Worm (Caenorhabditis elegans): ENCODE data around the gene srh-243.

The srh-243 gene

ce11 chrV:2855473-2855872 is 14.8 kb upstream of the srh-243 start, which contains the start of gene srj-57:
Gene srj-57 (minus strand): TSS chrV:2855573.
- TF ChIP-seq T22C8.4 (GFP tag; IDR thresholded peaks at IDR 0.05) (no peak), ref-1 (GFP tag; conservative IDR thresholded peaks at IDR 0.05) (no peak), ztf-23 (GFP tag; IDR thresholded peaks at IDR 0.05) (no peak), ztf-29 (GFP tag; IDR thresholded peaks at IDR 0.05) (no peak), klf-2 (GFP tag; conservative IDR thresholded peaks at IDR 0.05) (no peak), flt-1 (GFP tag; IDR thresholded peaks at IDR 0.05) (no peak), tab-1 (GFP tag; IDR thresholded peaks at IDR 0.05) (no peak), cog-1 (tag; optimal IDR thresholded peaks at IDR 0.05) (no peak), med-1 (GFP tag; optimal IDR thresholded peaks at IDR 0.05; ENCODE audit: insufficient read depth) (no peak)

ce11 chrV:2857842-2858241 is 12.4 kb upstream of the srh-243 start, which contains the start of gene srj-55:
Gene srj-55 (minus strand): TSS chrV:2857942.
- TF ChIP-seq ref-1 (GFP tag; conservative IDR thresholded peaks at IDR 0.05) = no peak
- TF ChIP-seq klf-2 (GFP tag; conservative IDR thresholded peaks at IDR 0.05) = no peak
- TF ChIP-seq tab-1 (GFP tag; IDR thresholded peaks at IDR 0.05) = no peak
- TF ChIP-seq flt-1 (GFP tag; IDR thresholded peaks at IDR 0.05) = no peak
- TF ChIP-seq ztf-23 (GFP tag; IDR thresholded peaks at IDR 0.05) = no peak
- TF ChIP-seq T22C8.4 (GFP tag; IDR thresholded peaks at IDR 0.05) = no peak
- no peak for TF ChIP-seq cog-1 (tag; optimal IDR thresholded peaks at IDR 0.05)
- TF ChIP-seq med-1 (GFP tag; optimal IDR thresholded peaks at IDR 0.05; ENCODE audit: insufficient read depth) = no peak
- TF ChIP-seq ztf-29 (GFP tag; IDR thresholded peaks at IDR 0.05) = no peak

DNA sequence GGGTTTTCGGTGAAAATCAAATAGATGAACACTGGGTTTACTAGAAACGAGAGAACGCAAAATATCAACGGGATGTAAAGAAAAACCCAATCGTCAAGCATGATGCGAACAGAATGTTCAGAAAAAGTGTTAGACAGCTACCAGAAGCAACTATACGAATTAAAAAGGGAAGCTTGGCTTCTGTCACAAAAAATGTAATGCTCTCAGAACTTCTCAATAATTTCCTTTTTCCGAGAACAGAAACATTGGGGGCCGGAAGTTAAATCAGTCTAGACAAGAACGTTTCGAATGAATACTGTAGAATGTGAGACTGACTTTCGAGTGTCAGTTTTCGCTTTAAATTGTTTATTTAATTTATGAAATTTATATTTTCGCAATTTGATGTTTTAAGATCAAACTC is 10.5 kb upstream of the srh-243 start, which contains the start of gene srj-54:
srj-54 (minus strand) TSS at position 101 of the 400 bp plus-strand sequence.
- TF ChIP-seq ztf-23 (GFP tag; IDR thresholded peaks at IDR 0.05) (no peak), tab-1 (GFP tag; IDR thresholded peaks at IDR 0.05) (no peak), T22C8.4 (GFP tag; IDR thresholded peaks at IDR 0.05) (no peak), flt-1 (GFP tag; IDR thresholded peaks at IDR 0.05) (no peak), ref-1 (GFP tag; conservative IDR thresholded peaks at IDR 0.05) (no peak), klf-2 (GFP tag; conservative IDR thresholded peaks at IDR 0.05) (no peak), cog-1 (tag; optimal IDR thresholded peaks at IDR 0.05) (no peak), med-1 (GFP tag; optimal IDR thresholded peaks at IDR 0.05; ENCODE audit: insufficient read depth) (no peak), ztf-29 (GFP tag; IDR thresholded peaks at IDR 0.05) (no peak)

DNA sequence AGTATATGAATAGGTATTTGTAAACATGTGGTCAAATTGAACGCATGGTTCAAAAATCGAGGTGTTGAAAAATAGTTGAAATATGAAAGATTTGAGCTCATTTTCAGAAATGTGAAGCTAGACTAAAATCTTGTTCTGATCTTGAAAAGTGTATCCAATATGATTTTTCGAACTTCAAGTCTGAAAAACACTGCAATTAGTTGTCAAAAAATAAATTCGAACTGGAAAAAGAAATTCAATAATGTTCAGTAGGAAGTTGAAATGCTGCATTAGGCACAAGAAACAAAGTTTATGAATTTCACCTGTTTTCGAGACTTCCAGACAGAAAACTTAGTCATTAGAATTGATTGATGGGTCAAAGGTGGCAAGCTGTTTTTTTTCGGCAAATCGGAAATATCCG is 8.7 kb upstream of the srh-243 start, which contains the start of gene srh-270:
srh-270 (minus strand) TSS at position 101 of the 400 bp plus-strand sequence.
- TF ChIP-seq med-1 (GFP tag; optimal IDR thresholded peaks at IDR 0.05; ENCODE audit: insufficient read depth) (no peak), ztf-23 (GFP tag; IDR thresholded peaks at IDR 0.05) (no peak), klf-2 (GFP tag; conservative IDR thresholded peaks at IDR 0.05) (no peak), cog-1 (tag; optimal IDR thresholded peaks at IDR 0.05) (no peak), T22C8.4 (GFP tag; IDR thresholded peaks at IDR 0.05) (no peak), tab-1 (GFP tag; IDR thresholded peaks at IDR 0.05) (no peak), ztf-29 (GFP tag; IDR thresholded peaks at IDR 0.05) (no peak), flt-1 (GFP tag; IDR thresholded peaks at IDR 0.05) (no peak), ref-1 (GFP tag; conservative IDR thresholded peaks at IDR 0.05) (no peak)

DNA sequence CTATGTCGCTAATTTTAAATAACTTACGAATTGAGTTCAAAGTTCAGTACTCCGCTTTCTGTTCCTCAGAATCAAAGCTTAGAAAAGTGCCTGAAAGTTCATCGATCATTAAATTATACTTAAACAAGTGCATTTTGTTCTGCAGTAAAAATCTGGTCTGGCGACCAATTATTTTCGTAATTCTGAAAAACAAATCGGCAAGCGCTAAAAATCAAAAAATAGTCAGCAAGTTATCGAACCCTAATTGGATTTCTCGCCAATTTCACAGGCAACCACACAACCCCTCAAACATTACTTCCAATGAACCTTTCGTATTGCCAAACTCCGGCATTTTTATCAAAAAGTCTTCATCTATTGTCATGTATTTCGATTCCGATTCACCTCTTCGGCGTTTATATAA is 7.2 kb upstream of the srh-243 start, which contains the start of gene srh-272:
srh-272 (plus strand) TSS at position 301 of the 400 bp plus-strand sequence.
- TF ChIP-seq flt-1 (GFP tag; IDR thresholded peaks at IDR 0.05) = no peak
- no peak for TF ChIP-seq klf-2 (GFP tag; conservative IDR thresholded peaks at IDR 0.05)
- TF ChIP-seq T22C8.4 (GFP tag; IDR thresholded peaks at IDR 0.05) = no peak

DNA sequence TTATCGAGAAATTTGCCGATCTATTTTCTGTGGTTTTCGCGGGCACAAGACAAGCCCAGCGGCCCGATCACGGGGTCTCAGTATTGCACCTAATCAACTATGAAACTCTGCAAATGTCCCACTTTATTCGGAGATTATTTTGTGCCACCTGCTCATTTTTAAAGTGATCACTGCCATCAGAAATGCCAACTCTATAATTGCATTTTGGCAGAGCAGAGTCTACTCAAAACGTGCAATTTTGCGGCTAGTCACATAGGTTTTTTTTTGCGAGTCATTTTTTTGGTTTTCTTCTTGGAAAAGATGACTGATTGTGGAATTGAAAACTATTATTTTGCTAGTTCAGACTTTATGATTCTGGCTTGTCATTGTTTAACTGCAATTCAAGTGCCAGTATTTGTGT is 5.3 kb upstream of the srh-243 start, which contains the start of gene srh-240:
srh-240 (plus strand) TSS at position 301 of the 400 bp plus-strand sequence.
- TF ChIP-seq klf-2 (GFP tag; conservative IDR thresholded peaks at IDR 0.05) = no peak
- TF ChIP-seq T22C8.4 (GFP tag; IDR thresholded peaks at IDR 0.05) = no peak
- TF ChIP-seq ztf-23 (GFP tag; IDR thresholded peaks at IDR 0.05) = no peak
- TF ChIP-seq med-1 (GFP tag; optimal IDR thresholded peaks at IDR 0.05; ENCODE audit: insufficient read depth) = no peak
- TF ChIP-seq ztf-29 (GFP tag; IDR thresholded peaks at IDR 0.05) = no peak
- no peak for TF ChIP-seq tab-1 (GFP tag; IDR thresholded peaks at IDR 0.05)
- no peak for TF ChIP-seq cog-1 (tag; optimal IDR thresholded peaks at IDR 0.05)
- no peak for TF ChIP-seq ref-1 (GFP tag; conservative IDR thresholded peaks at IDR 0.05)
- TF ChIP-seq flt-1 (GFP tag; IDR thresholded peaks at IDR 0.05) = no peak

- TF ChIP-seq T22C8.4 (GFP tag; IDR thresholded peaks at IDR 0.05) (no peak), ref-1 (GFP tag; conservative IDR thresholded peaks at IDR 0.05) (no peak), flt-1 (GFP tag; IDR thresholded peaks at IDR 0.05) (no peak), klf-2 (GFP tag; conservative IDR thresholded peaks at IDR 0.05) (no peak), tab-1 (GFP tag; IDR thresholded peaks at IDR 0.05) (no peak), med-1 (GFP tag; optimal IDR thresholded peaks at IDR 0.05; ENCODE audit: insufficient read depth) (no peak), ztf-23 (GFP tag; IDR thresholded peaks at IDR 0.05) (no peak)
These were observed 724 bp upstream of the srh-243 start, which contains the start of gene srh-241 for ce11 chrV:2869503-2869902. Gene srh-241 (minus strand): TSS chrV:2869603.

ce11 chrV:2871754-2872504 is 1.7 kb downstream of the srh-243 start:
- TF ChIP-seq tab-1 (GFP tag; IDR thresholded peaks at IDR 0.05) = no peak
- TF ChIP-seq med-1 (GFP tag; optimal IDR thresholded peaks at IDR 0.05; ENCODE audit: insufficient read depth) = no peak
- no peak for TF ChIP-seq klf-2 (GFP tag; conservative IDR thresholded peaks at IDR 0.05)
- no peak for TF ChIP-seq ref-1 (GFP tag; conservative IDR thresholded peaks at IDR 0.05)
- TF ChIP-seq flt-1 (GFP tag; IDR thresholded peaks at IDR 0.05) = no peak
- TF ChIP-seq cog-1 (tag; optimal IDR thresholded peaks at IDR 0.05) = no peak
- no peak for TF ChIP-seq T22C8.4 (GFP tag; IDR thresholded peaks at IDR 0.05)
- TF ChIP-seq ztf-23 (GFP tag; IDR thresholded peaks at IDR 0.05) = no peak
- TF ChIP-seq ztf-29 (GFP tag; IDR thresholded peaks at IDR 0.05) = no peak

ce11 chrV:2872947-2873346 is 2.7 kb downstream of the srh-243 start:
- TF ChIP-seq T22C8.4 (GFP tag; IDR thresholded peaks at IDR 0.05) = no peak
- no peak for TF ChIP-seq tab-1 (GFP tag; IDR thresholded peaks at IDR 0.05)
- TF ChIP-seq klf-2 (GFP tag; conservative IDR thresholded peaks at IDR 0.05) = no peak
- TF ChIP-seq cog-1 (tag; optimal IDR thresholded peaks at IDR 0.05) = no peak
- no peak for TF ChIP-seq ztf-23 (GFP tag; IDR thresholded peaks at IDR 0.05)
- no peak for TF ChIP-seq ref-1 (GFP tag; conservative IDR thresholded peaks at IDR 0.05)
- no peak for TF ChIP-seq flt-1 (GFP tag; IDR thresholded peaks at IDR 0.05)
- TF ChIP-seq ztf-29 (GFP tag; IDR thresholded peaks at IDR 0.05) = no peak
- no peak for TF ChIP-seq med-1 (GFP tag; optimal IDR thresholded peaks at IDR 0.05; ENCODE audit: insufficient read depth)
